Fruit fly (Drosophila melanogaster): Measurements from ENCODE around the gene upd2.

upd2 gene

DNA sequence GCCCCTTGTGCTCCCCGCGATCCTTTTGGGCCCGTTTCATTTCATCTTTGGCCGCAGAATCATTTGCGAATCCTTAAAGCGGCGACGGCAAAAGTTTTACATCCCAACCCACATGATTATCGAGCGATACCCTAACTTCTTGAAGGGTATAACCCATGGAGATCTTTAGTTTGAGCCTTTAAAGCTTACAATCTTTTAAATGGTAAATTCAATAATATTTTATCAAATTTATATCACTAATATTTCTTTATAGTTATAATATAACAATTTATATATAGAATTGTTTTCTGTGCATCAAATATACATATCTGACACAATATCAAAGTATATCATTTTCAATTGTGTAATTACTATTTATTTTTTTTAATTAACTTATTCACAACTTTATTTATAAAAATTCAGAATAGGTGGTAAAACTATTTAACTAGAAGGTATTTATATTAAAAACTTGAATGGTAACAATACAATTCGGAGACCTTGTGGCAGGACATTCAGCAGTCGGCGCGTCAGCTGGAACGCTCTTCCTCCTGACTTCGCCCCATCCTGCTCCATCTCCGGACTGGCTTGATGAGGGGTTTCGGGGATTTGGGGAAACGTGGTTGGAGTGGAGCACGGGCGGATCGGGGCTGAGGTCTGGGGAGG is 13.3 kb upstream of the upd2 start:
- TF ChIP-seq noc (tag; optimal IDR thresholded peaks at IDR 0.05): no peak

DNA sequence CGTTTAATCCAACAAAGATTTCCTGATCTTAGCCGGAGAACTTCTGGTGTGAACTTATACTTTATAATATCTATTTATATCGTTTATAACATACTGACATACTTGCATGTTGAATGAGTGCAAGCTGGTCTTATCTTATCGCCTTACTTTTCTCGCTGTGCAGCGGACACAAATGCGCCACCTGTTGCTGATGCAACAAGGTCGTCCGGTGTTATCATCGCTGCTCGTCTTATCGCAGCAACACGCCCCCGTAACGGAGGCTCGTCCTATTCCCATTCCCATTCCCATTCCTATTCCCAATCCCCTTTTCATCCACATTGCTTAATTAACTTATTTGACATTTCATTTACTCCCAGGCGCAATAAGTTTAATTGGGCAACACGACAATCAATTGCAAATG is 11.4 kb upstream of the upd2 start:
- TF ChIP-seq noc (tag; optimal IDR thresholded peaks at IDR 0.05): no peak

DNA sequence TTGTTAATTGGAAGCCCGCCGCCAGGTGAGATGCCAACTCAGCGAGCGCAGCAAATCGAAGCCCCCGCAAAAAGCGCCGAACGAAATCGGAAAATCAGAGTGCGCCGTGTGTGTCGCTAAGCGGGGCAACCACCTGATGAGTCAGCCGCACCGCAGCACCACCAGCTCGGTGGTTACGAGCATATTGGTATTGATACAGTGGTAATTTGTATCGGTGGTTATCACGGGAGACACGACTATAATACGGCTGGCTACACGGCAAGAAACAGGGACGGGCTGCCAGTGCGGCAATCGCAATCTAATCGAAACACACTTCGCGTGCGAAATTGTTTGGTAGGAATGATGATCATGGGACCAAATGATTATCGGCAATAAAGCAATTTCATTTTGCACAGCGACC is 10.7 kb upstream of the upd2 start:
- TF ChIP-seq noc (tag; optimal IDR thresholded peaks at IDR 0.05): no peak

DNA sequence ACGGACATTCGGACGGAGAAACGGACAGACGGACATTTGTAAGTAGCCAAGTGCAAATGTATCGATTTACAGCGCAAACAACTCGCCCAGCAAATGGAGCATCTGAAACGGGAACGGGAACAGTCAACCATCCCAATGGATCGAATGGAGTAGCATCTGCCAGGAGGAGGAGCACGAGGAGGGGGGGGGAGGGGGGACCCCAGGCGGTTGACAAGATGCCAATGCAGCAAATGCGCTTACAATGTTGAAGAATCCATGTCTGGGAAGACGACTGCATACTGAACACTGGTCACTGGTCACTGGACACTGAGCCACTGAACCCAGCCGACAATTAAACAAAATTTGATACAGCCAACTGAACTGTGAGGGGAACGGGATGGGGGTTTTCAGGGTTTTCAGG is 8.8 kb upstream of the upd2 start:
- TF ChIP-seq noc (tag; optimal IDR thresholded peaks at IDR 0.05): no peak

DNA sequence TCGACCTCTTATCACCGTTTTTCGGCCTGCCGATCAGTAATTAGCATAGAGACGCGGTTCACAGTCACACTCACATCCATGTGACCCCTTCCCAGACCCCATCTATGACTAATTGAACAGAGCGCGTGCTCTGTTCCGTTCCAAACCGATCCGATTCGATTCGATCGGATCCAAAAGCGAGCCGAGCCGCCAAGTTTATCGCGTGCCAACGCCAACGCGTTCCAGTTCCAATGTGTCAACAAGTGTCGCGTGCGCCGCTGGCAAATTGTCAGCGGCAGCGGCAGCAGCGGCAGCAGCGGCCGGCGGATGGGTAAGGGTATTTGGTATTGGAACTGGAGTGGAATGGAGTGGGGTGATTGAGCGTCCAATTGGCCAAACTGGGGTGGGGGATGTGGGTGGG is 5.2 kb upstream of the upd2 start:
- TF ChIP-seq noc (tag; optimal IDR thresholded peaks at IDR 0.05): no peak

DNA sequence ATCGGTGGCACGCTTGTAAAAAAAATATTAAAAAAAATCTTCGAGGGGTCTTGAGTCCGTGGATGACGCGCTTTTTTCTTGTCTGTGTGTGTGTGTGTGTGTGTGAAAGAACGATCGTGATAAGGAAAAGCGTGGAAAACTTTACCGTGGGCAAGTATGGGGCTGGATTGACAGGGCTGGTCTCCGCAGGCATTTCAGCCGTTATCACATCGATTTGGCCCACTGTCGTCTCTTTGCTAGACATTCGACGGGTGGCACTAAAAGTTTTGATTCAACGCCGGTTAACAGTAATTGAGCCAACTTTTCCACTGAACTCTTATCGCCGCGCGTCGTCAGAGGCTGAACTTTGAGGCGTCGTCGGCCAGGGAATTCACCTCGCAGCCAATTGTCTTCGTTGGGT is 3.8 kb upstream of the upd2 start:
- TF ChIP-seq noc (tag; optimal IDR thresholded peaks at IDR 0.05): no peak

DNA sequence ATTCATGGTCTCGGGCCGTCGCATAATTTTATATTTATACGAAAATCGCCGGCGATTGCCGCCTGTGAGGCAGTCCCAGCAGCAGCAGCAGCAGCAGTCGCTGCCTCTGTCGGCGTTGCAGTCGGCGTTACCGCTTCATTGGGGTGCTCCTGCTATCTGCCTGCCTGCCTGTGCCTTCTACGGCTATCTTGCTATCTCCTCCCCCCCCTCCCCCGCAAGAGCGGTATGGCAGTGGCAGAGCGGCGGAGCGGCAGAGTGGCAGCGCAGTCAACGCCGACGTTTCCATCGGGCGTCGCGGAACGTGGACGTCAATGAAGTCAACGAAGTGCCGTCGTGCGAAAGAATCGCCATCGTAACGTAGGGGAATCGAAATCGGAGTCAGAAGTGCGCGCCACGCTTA is 2.1 kb upstream of the upd2 start:
- no peak for TF ChIP-seq noc (tag; optimal IDR thresholded peaks at IDR 0.05)

DNA sequence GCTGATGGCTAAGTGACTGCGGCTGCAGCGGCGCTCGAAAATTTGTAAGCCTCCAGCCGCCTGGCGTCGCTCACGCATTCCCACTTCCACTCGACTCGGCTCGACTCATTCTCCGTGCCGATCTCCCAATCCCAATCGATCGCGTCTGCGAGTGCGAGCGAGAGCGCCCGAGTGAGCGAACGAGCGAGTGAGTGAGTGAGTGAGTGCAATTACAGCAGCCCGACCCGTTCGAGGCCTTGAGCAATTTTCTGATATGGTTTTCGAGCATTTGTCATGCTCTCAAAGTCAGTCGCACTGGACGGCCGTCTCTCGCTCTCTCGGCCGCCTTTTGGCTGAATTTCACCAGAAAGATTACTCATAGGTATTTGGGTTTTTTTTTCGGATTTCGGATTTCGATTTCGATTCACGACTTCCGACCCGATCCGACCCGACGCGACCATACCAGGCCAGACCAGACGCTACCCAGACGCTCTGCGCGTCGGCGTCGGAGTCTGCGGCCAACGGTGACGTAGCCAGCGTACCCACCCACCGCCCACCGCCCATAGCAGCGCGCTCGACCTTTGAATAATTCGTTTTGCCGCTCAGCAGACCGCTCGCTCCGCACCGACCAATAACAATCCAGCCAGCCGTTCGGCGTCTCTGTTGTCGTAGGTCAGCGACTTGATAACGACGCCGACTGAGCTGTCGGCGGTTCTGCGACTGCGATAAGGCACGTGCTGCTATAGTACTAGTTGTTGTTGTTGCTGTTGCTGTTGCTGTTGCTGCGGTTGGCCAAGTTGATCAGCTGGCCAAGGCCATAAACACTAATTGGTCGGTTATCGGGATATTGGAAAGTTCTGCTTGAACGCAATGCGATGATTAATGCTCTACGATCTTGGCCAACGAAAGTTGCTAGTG is 540 bp upstream of the upd2 start:
- TF ChIP-seq noc (tag; optimal IDR thresholded peaks at IDR 0.05): no peak

DNA sequence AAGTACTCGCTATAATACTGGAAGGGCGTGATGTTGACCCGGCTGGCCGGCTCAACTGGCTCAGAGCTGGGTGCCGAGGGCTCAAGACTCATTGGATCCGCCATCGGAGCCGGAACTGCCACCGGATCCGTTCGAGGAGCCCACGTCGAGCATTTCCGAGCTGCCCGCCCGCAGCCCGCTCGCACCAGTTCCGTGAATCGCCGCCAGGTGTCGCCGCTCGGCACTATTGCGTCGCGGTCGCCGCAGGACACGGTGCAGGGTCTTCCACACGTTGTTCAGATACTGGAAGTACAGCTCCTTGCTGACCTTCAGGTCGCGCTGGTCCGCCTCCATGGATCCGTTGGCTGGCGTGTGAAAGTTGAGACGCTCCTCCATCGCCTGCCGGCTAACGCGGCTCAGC is 1.8 kb downstream of the upd2 start:
- no peak for TF ChIP-seq noc (tag; optimal IDR thresholded peaks at IDR 0.05)

DNA sequence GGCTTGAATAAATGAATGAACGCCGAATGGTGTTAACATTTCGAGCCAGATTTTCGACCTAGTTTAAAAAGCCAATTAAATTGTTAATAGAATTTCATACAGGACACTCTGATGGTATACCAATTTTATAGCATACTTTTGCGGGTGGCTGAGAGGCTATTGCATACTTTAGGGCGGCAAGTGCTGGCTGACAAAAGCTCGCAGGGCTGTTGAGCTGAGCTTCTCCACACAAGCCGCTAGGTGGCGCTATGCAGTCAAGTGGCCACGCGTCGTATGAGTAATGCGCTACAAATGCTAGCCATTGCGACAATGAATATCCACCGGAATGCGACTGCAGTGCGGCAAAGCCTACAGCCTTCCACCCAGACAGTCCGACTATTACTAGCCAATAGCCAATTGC is 3.8 kb downstream of the upd2 start:
- no peak for TF ChIP-seq noc (tag; optimal IDR thresholded peaks at IDR 0.05)

DNA sequence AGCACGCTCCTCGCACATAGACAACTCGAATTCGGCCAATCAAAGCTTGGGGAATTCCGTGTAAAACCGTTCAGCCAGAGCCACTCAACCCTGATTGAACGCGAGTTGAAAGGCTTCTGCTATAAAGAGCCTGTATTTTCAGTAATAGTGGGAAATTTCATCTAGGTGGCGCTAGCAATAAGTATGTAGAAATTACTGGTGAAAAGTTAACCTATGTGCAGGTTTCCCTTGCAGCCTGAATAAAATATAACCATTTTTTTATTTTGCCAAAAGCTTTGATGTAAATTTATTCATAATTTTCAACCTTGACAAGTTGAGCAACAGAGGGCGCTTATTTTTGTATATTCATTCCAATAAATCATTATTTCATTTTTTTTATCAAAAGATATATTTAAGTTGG is 4.6 kb downstream of the upd2 start:
- TF ChIP-seq noc (tag; optimal IDR thresholded peaks at IDR 0.05): no peak

DNA sequence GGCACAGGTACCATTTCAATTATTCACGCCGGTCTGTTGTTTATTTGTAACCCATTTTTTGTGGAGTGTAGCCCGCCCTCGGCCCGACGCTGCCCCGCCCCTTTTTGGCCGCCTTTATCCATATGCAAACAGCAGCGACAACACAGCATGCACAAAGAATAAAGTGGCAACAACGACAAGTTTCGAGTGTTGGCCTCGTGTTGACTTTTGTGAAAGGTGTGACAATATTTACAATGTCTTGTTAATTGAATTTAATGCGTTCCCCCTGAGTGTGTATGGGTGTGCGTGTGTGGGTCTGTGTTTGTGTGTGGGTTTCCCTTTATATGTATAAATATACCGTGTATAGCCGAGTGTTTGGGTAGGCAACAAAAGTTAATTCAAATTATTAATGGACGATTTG is 5.2 kb downstream of the upd2 start:
- TF ChIP-seq noc (tag; optimal IDR thresholded peaks at IDR 0.05): no peak

DNA sequence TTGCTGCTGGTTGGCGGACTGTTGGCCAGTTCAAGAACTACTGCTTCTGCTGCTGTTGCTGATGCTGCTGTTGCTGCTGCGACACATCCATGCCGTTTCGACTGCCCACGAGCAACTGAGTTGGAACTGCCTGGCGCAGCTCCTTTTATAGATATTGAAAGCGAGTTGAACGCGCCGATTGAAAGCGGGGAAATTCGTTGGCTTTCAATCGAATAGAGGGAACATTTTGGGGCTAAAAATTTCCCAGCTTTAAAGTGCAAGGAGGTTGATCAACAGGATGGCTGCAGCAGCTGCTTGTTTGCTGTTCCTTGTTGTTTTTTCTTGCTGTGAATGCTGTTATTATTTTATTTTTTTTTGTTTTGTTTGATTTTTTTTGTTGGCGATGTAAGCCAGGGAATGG is 17.1 kb downstream of the upd2 start, which contains the start of gene CG33639:
TSS of gene CG33639 (minus strand) at position 101 of the 400 bp plus-strand sequence.
- no peak for TF ChIP-seq noc (tag; optimal IDR thresholded peaks at IDR 0.05)

DNA sequence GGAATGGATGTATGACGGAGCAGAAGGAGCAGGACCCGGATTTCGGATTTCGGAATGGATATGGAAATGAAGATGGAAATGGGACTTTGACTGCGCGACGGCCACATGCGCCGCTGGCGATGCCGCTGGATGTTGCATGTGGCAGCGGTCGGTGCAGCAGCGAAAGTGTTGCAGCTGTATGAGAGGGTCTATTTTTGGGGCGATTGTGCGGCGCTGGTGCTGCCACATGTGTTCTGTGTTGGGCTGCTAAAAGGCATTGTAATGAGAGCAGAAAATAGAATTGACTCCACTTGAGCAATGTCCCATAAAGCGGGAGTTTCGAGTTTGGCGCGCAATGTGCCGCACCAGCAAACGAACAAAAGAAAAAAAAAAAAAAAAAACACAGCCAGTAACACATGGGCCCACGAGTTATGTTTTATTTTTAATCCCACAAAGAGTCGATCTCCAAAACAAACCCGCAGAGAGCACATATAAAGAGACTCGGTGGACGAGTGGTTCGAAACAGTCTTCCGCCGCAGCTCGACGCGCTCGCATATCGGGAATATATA is 34.1 kb downstream of the upd2 start, which contains the start of gene Him:
TSS of gene Him (plus strand) at position 498 of the 548 bp plus-strand sequence.
- no peak for TF ChIP-seq noc (tag; optimal IDR thresholded peaks at IDR 0.05)

DNA sequence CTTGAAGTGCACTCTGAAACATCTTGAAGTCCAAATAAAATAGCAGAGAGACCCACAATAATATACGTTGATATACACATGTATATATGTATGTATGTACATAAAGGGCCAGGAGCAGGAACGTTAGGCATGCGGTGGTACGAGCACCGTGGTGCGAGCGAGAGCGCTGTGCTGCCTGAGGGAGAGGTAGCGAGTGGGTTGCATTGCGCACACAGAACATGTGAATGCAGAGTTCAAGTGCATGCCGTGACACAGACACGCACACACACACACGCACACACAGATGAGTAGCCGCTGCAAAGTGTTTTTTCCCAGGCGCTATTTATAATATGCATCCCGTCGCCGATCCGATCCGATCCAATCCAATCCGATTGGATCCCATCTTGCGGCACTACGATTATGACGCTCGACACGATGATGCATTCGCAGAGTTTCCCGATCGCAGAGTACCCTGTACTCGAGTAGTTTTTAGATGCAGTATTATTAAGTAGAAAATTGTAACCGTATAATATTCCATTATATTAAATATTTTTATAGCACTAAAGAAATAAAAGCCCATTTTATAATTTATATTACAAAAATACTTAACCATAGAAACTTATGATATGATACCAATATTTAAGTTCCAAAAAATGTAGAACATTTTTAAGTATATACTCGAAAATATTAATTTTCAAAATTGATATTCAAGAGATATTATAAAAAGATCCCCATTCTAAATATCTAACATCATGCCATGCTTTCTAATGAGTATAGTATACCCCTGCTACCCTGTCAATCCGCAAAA is 34.8 kb downstream of the upd2 start:
- no peak for TF ChIP-seq noc (tag; optimal IDR thresholded peaks at IDR 0.05)

DNA sequence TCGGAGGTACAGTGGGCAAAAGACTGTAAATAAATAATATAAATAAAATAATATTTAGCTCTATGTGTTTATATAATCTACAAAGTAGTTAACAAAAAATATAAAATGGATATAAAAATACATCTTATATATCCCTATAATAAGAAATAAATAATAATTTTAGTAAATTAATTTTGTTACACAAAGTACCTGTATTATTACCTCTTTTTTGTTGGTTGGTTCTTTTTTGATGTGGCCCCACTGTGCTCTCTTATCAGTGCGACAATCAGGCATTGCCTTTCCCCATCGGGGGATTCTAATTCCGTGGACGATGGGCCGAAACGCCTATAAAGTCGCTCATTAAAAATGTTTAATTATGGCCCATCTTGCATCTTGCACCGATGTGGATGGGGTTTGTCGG is 35.6 kb downstream of the upd2 start:
- no peak for TF ChIP-seq noc (tag; optimal IDR thresholded peaks at IDR 0.05)
